Worm (Caenorhabditis elegans) whole organism, L3 larva: Measurements from ENCODE around the gene wago-5.
A peak's percentile ranks its signal among the peaks of the same experiment; 100 is the strongest.

ENCODE experiments used
- ZK546.5 ChIP-seq: sonication (generic microtip); optimal IDR thresholded peaks from 2 replicates; lab custom pipeline; 2017; ENCODE audit warnings: missing biosample characterization, missing genetic modification characterization
- ama-1 ChIP-seq: fragments of 150-350 bp; optimal IDR thresholded peaks from 2 replicates; lab custom pipeline; 2018
- ceh-16 ChIP-seq: sonication (generic microtip); optimal IDR thresholded peaks from 2 replicates; lab custom pipeline; 2017; ENCODE audit warnings: missing biosample characterization, missing genetic modification characterization
- ceh-28 ChIP-seq: fragments of 150-350 bp; optimal IDR thresholded peaks from 2 replicates; lab custom pipeline; 2014; ENCODE audit warnings: missing biosample characterization, missing genetic modification reagents, missing genetic modification characterization
- daf-12 ChIP-seq: fragments of 150-350 bp; optimal IDR thresholded peaks from 2 replicates; lab custom pipeline; 2014; ENCODE audit warnings: missing biosample characterization, missing genetic modification reagents, missing genetic modification characterization
- egl-5 ChIP-seq: fragments of 150-350 bp; optimal IDR thresholded peaks from 2 replicates; lab custom pipeline; 2017; ENCODE audit warnings: missing biosample characterization, missing genetic modification reagents, missing genetic modification characterization, inconsistent platforms
- elt-1 ChIP-seq: fragments of 150-350 bp; optimal IDR thresholded peaks from 2 replicates; lab custom pipeline; 2014; ENCODE audit warnings: missing biosample characterization, missing genetic modification characterization
- elt-2 ChIP-seq: sonication (generic microtip); optimal IDR thresholded peaks from 2 replicates; lab custom pipeline; 2016; ENCODE audit warnings: missing genetic modification reagents, mild to moderate bottlenecking, missing genetic modification characterization, missing compliant biosample characterization
- elt-3 ChIP-seq, 3 experiments: fragments of 150-350 bp in 1 of 3; sonication (generic microtip) in 2 of 3; optimal IDR thresholded peaks; 2 replicates in 2 of 3; 4 replicates in 1 of 3; lab custom pipeline; 2014 to 2017; ENCODE audit warnings: missing biosample characterization in 3 of 3, missing genetic modification characterization in 3 of 3
- fkh-10 ChIP-seq: sonication (generic microtip); optimal IDR thresholded peaks from 2 replicates; lab custom pipeline; 2017; ENCODE audit warnings: missing biosample characterization, missing genetic modification reagents, missing genetic modification characterization
- fkh-2 ChIP-seq: fragments of 150-350 bp; optimal IDR thresholded peaks from 2 replicates; lab custom pipeline; 2014; ENCODE audit warnings: missing biosample characterization, missing genetic modification reagents, missing genetic modification characterization
- fos-1 ChIP-seq: fragments of 150-350 bp; optimal IDR thresholded peaks from 2 replicates; lab custom pipeline; 2014; ENCODE audit warnings: missing biosample characterization, missing genetic modification characterization
- hmg-11 ChIP-seq: sonication (generic microtip); optimal IDR thresholded peaks from 2 replicates; lab custom pipeline; 2016; ENCODE audit warnings: missing genetic modification characterization, missing compliant biosample characterization
- jun-1 ChIP-seq: fragments of 150-350 bp; optimal IDR thresholded peaks from 2 replicates; lab custom pipeline; 2014; ENCODE audit warnings: missing biosample characterization, missing genetic modification reagents, missing genetic modification characterization
- lin-15B ChIP-seq: fragments of 150-350 bp; optimal IDR thresholded peaks from 2 replicates; lab custom pipeline; 2014; ENCODE audit warnings: missing biosample characterization, missing genetic modification characterization
- lin-39 ChIP-seq: fragments of 150-350 bp; optimal IDR thresholded peaks from 2 replicates; lab custom pipeline; 2018; ENCODE audit warnings: missing biosample characterization, missing genetic modification reagents, missing genetic modification characterization
- lsy-12 ChIP-seq: sonication (generic microtip); optimal IDR thresholded peaks from 2 replicates; lab custom pipeline; 2016; ENCODE audit warnings: mild to moderate bottlenecking, missing genetic modification characterization, missing compliant biosample characterization
- mdl-1 ChIP-seq: fragments of 150-350 bp; optimal IDR thresholded peaks from 2 replicates; lab custom pipeline; 2014; ENCODE audit warnings: missing biosample characterization, missing genetic modification characterization
- nfya-1 ChIP-seq: sonication (generic microtip); optimal IDR thresholded peaks from 2 replicates; lab custom pipeline; 2017; ENCODE audit warnings: missing genetic modification characterization, mild to moderate bottlenecking, missing compliant biosample characterization, antibody characterized with exemption, moderate library complexity; ENCODE audit not compliant: insufficient read depth
- nhr-11 ChIP-seq: fragments of 150-350 bp; optimal IDR thresholded peaks from 2 replicates; lab custom pipeline; 2014; ENCODE audit warnings: missing biosample characterization, missing genetic modification characterization
- nhr-12 ChIP-seq: fragments of 150-350 bp; optimal IDR thresholded peaks from 2 replicates; lab custom pipeline; 2014; ENCODE audit warnings: missing biosample characterization, missing genetic modification characterization
- nhr-23 ChIP-seq: fragments of 150-350 bp; optimal IDR thresholded peaks from 2 replicates; lab custom pipeline; 2014; ENCODE audit warnings: missing biosample characterization, missing genetic modification reagents, missing genetic modification characterization
- nhr-25 ChIP-seq: sonication (generic microtip); optimal IDR thresholded peaks from 2 replicates; lab custom pipeline; 2017; ENCODE audit warnings: missing biosample characterization, missing genetic modification characterization
- nhr-28 ChIP-seq: fragments of 150-350 bp; optimal IDR thresholded peaks from 2 replicates; lab custom pipeline; 2014; ENCODE audit warnings: missing biosample characterization, missing genetic modification characterization
- nhr-43 ChIP-seq: sonication (generic microtip); optimal IDR thresholded peaks from 2 replicates; lab custom pipeline; 2016; ENCODE audit warnings: mild to moderate bottlenecking, missing genetic modification characterization, missing compliant biosample characterization; ENCODE audit not compliant: poor library complexity, severe bottlenecking
- nhr-76 ChIP-seq: fragments of 150-350 bp; sonication (generic microtip); optimal IDR thresholded peaks from 5 replicates; lab custom pipeline; 2014; ENCODE audit warnings: missing biosample characterization, missing genetic modification characterization
- nhr-77 ChIP-seq: fragments of 150-350 bp; optimal IDR thresholded peaks from 2 replicates; lab custom pipeline; 2014; ENCODE audit warnings: missing biosample characterization, missing genetic modification characterization
- pha-4 ChIP-seq: fragments of 150-350 bp; optimal IDR thresholded peaks from 2 replicates; lab custom pipeline; 2014; ENCODE audit warnings: missing biosample characterization, missing genetic modification reagents, missing genetic modification characterization
- pqm-1 ChIP-seq: fragments of 150-350 bp; optimal IDR thresholded peaks from 2 replicates; lab custom pipeline; 2017; ENCODE audit warnings: missing biosample characterization, missing genetic modification characterization, inconsistent platforms
- skn-1 ChIP-seq: fragments of 150-350 bp; optimal IDR thresholded peaks from 2 replicates; lab custom pipeline; 2014; ENCODE audit warnings: missing biosample characterization, missing genetic modification characterization
- snpc-4 ChIP-seq: fragments of 150-350 bp; optimal IDR thresholded peaks from 2 replicates; lab custom pipeline; 2014; ENCODE audit warnings: missing biosample characterization, missing genetic modification characterization
- tbx-2 ChIP-seq: sonication (generic microtip); optimal IDR thresholded peaks from 2 replicates; lab custom pipeline; 2016; ENCODE audit warnings: mild to moderate bottlenecking, missing genetic modification characterization, missing compliant biosample characterization
- zag-1 ChIP-seq: fragments of 150-350 bp; optimal IDR thresholded peaks from 2 replicates; lab custom pipeline; 2014; ENCODE audit warnings: missing biosample characterization, missing genetic modification characterization
- ztf-4 ChIP-seq: fragments of 150-350 bp; optimal IDR thresholded peaks from 2 replicates; lab custom pipeline; 2014; ENCODE audit warnings: missing biosample characterization, missing genetic modification characterization

Gene wago-5

ce11 chrII:5804288-5804687 lies 11.0 kb downstream of the wago-5 start:
- peak; percentile 8 for TF ChIP-seq pha-4 (tag; lab: Kevin White, UChicago)
- TF ChIP-seq daf-12 (tag; lab: Kevin White, UChicago), result no peak
- TF ChIP-seq snpc-4 (tag; lab: Kevin White, UChicago), result no peak
- TF ChIP-seq skn-1 (tag; lab: Kevin White, UChicago), result no peak
- no peak for TF ChIP-seq hmg-11 (tag; lab: Kevin White, UChicago)
- TF ChIP-seq fos-1 (tag; lab: Kevin White, UChicago), result no peak
- peak; percentile 93 for TF ChIP-seq elt-2 (tag; lab: Kevin White, UChicago)
- peak; percentile 25 for TF ChIP-seq pqm-1 (tag; lab: Kevin White, UChicago)
- no peak for TF ChIP-seq nhr-11
- TF ChIP-seq mdl-1 (tag; lab: Kevin White, UChicago), result no peak

ce11 chrII:5801075-5801474 lies 14.2 kb downstream of the wago-5 start, which contains the start of the genes K05F1.9 and K05F1.1:
Gene K05F1.9, minus strand, starts transcription at chrII:5801175.
Gene K05F1.1, plus strand, starts transcription at chrII:5801382.
- TF ChIP-seq nfya-1, result no peak

- TF ChIP-seq ama-1 (lab: Kevin White, UChicago) (no peak), lsy-12 (tag; lab: Kevin White, UChicago) (no peak), nhr-12 (tag; lab: Kevin White, UChicago) (no peak), nhr-77 (tag; lab: Kevin White, UChicago) (no peak), nhr-25 (tag; lab: Kevin White, UChicago) (no peak), elt-3 (tag; optimal IDR thresholded peaks at IDR 0.05; lab: Kevin White, UChicago) (no peak), daf-12 (tag; lab: Kevin White, UChicago) (no peak), elt-2 (tag; lab: Kevin White, UChicago) (no peak), fos-1 (tag; lab: Kevin White, UChicago) (no peak), zag-1 (no peak), ZK546.5 (tag; lab: Kevin White, UChicago) (no peak), nhr-76 (tag; lab: Kevin White, UChicago) (no peak), nhr-43 (tag; lab: Kevin White, UChicago) (no peak), tbx-2 (tag; lab: Kevin White, UChicago) (no peak), ztf-4 (no peak), ceh-28 (tag; lab: Kevin White, UChicago) (no peak), pha-4 (tag; lab: Kevin White, UChicago) (no peak)
Observed at ce11 chrII:5799553-5799952, 15.7 kb downstream of the wago-5 start, which contains the start of gene K05F1.8. Gene K05F1.8, minus strand, starts transcription at chrII:5799653.

- no peak for TF ChIP-seq hmg-11 (tag; lab: Kevin White, UChicago)
- no peak for TF ChIP-seq nhr-23 (tag; lab: Kevin White, UChicago)
- no peak for TF ChIP-seq ama-1 (lab: Kevin White, UChicago)
- TF ChIP-seq pqm-1 (tag; lab: Kevin White, UChicago), result no peak
- TF ChIP-seq elt-1, result no peak
- no peak for TF ChIP-seq ceh-16 (tag; lab: Kevin White, UChicago)
- TF ChIP-seq jun-1 (tag; lab: Kevin White, UChicago), result no peak
- no peak for TF ChIP-seq lin-15B
- no peak for TF ChIP-seq nhr-12 (tag; lab: Kevin White, UChicago)
- no peak for TF ChIP-seq fkh-10
- TF ChIP-seq nhr-76 (tag; lab: Kevin White, UChicago), result no peak
- no peak for TF ChIP-seq pha-4 (tag; lab: Kevin White, UChicago)
- TF ChIP-seq lin-39 (tag; lab: Kevin White, UChicago), result no peak
- no peak for TF ChIP-seq nhr-28 (tag; lab: Kevin White, UChicago)
- no peak for TF ChIP-seq ceh-28 (tag; lab: Kevin White, UChicago)
- no peak for TF ChIP-seq elt-3 (tag; optimal IDR thresholded peaks at IDR 0.05; lab: Kevin White, UChicago)
- TF ChIP-seq egl-5 (tag; lab: Kevin White, UChicago), result no peak
- TF ChIP-seq fkh-2 (tag; lab: Kevin White, UChicago), result no peak
- TF ChIP-seq, all 47 proteins: peak for 0
Observed at ce11 chrII:5797348-5797977, 17.8 kb downstream of the wago-5 start, which contains the start of the genes msp-63 and msp-142. Gene msp-63, minus strand, starts transcription at chrII:5797448. Gene msp-142, plus strand, starts transcription at chrII:5797927.
